Fruit fly (Drosophila melanogaster): Measurements from ENCODE around the gene Bdbt.

- TF ChIP-seq CTCF (optimal IDR thresholded peaks at IDR 0.05) (no peak), CG8478 (optimal IDR thresholded peaks at IDR 0.05) (no peak)
Measured at dm6 chr3R:21096532-21097143, 22.0 kb downstream of the Bdbt start.
